Worm (Caenorhabditis elegans) whole organism, L4 larva: ENCODE measurements around the gene T04C12.33.

Experiments used
- fkh-10 ChIP-seq: fragments of 150-350 bp; optimal IDR thresholded peaks from 2 replicates; lab custom pipeline; 2014; ENCODE audit warnings: missing biosample characterization, missing genetic modification reagents, missing genetic modification characterization
- jun-1 ChIP-seq: fragments of 150-350 bp; optimal IDR thresholded peaks from 2 replicates; lab custom pipeline; 2014; ENCODE audit warnings: missing biosample characterization, missing genetic modification reagents, missing genetic modification characterization
- lin-15B ChIP-seq: fragments of 150-350 bp; sonication (generic microtip); optimal IDR thresholded peaks from 3 replicates; lab custom pipeline; 2014; ENCODE audit warnings: missing biosample characterization, missing genetic modification characterization
- lin-29 ChIP-seq: fragments of 200-800 bp; sonication (Bioruptor generic); IDR thresholded peaks from 2 replicates; pipeline ENCODE4 v1.3.6; 2022; ENCODE audit warnings: missing genetic modification reagents, missing genetic modification characterization, missing compliant biosample characterization
- nhr-10 ChIP-seq: fragments of 150-350 bp; optimal IDR thresholded peaks from 2 replicates; lab custom pipeline; 2014; ENCODE audit warnings: missing biosample characterization, missing genetic modification characterization
- nhr-25 ChIP-seq: sonication (generic microtip); optimal IDR thresholded peaks from 2 replicates; lab custom pipeline; 2017; ENCODE audit warnings: missing genetic modification characterization, mild to moderate bottlenecking, missing compliant biosample characterization, antibody characterized with exemption, moderate library complexity, borderline replicate concordance; ENCODE audit not compliant: insufficient read depth
- nhr-77 ChIP-seq: fragments of 150-350 bp; optimal IDR thresholded peaks from 2 replicates; lab custom pipeline; 2014; ENCODE audit warnings: missing biosample characterization, missing genetic modification characterization
- set-16 ChIP-seq: fragments of 200-800 bp; sonication (Bioruptor generic); IDR thresholded peaks from 2 replicates; pipeline ENCODE4 v1.3.6; 2022; ENCODE audit warnings: missing genetic modification reagents, missing genetic modification characterization, missing compliant biosample characterization
- tra-1 ChIP-seq: fragments of 200-800 bp; sonication (Bioruptor generic); IDR thresholded peaks from 2 replicates; pipeline ENCODE4 v1.3.6; 2022; ENCODE audit warnings: missing genetic modification reagents, missing genetic modification characterization, missing compliant biosample characterization
- unc-130 ChIP-seq: sonication (generic microtip); optimal IDR thresholded peaks from 2 replicates; lab custom pipeline; 2016; ENCODE audit warnings: missing genetic modification reagents, missing genetic modification characterization, missing compliant biosample characterization
- unc-62 ChIP-seq, 3 experiments: fragments of 150-350 bp in 1 of 3; sonication (generic microtip); optimal IDR thresholded peaks in 2 of 3; peaks in 1 of 3; 1 replicate in 1 of 3; 2 replicates in 2 of 3; lab custom pipeline; 2014 to 2017; ENCODE audit warnings: missing biosample characterization in 3 of 3, missing genetic modification characterization in 3 of 3, missing genetic modification reagents in 3 of 3, missing genotype in 1 of 3
- ztf-11 ChIP-seq: fragments of 150-350 bp; optimal IDR thresholded peaks from 2 replicates; lab custom pipeline; 2014; ENCODE audit warnings: missing biosample characterization, missing genetic modification characterization

DNA sequence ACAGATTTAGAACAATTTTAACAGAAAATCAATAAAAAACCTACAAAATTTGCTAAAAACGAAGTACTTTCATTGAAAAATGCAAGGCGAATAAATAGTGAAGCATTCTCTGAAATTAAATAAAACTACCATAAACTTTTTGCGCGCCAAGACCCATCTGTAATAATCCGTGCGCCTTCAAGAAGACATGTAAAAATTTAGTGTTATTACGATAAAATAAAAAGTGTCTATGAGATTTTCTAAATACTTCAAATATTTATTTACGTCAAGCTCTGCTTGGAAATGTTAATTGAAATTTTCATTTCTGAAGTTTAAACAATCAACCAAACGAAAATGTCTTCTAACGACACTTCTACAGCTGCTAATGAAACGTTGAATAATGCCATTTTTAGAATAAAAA is 12.0 kb upstream of the T04C12.33 start, which contains the start of gene C45B11.9:
- TF ChIP-seq fkh-10 (GFP tag; lab: Kevin White, UChicago) (no peak), lin-15B (tag; lab: Kevin White, UChicago) (no peak), tra-1 (GFP tag; lab: Robert Waterston, UW) (no peak), nhr-10 (tag; lab: Kevin White, UChicago) (no peak), nhr-77 (tag; lab: Kevin White, UChicago) (no peak), unc-130 (GFP tag; lab: Kevin White, UChicago) (no peak), ztf-11 (tag; lab: Kevin White, UChicago) (no peak), unc-62 (GFP tag; optimal IDR thresholded peaks at IDR 0.05 in 1 of 2; lab: Kevin White, UChicago) (no peak), unc-62 (tag; optimal IDR thresholded peaks at IDR 0.05; lab: Kevin White, UChicago) (no peak), set-16 (GFP tag; lab: Robert Waterston, UW) (no peak), nhr-25 (no peak), lin-29 (GFP tag; lab: Robert Waterston, UW) (no peak), jun-1 (tag; lab: Kevin White, UChicago) (no peak)
